Fruit fly (Drosophila melanogaster) whole organism, wandering third instar larva: Measurements from ENCODE around the gene CG3630.

Source experiments
- Abd-B ChIP-seq: fragments of >200 bp; optimal IDR thresholded peaks from 2 replicates; lab custom pipeline; 2017; ENCODE audit warnings: missing biosample characterization, missing genetic modification characterization
- CG32264 ChIP-seq: fragments of 200-800 bp; sonication (Bioruptor generic); optimal IDR thresholded peaks from 2 replicates; lab custom pipeline; 2016; ENCODE audit warnings: missing biosample characterization, missing genetic modification characterization
- CG9705 ChIP-seq: fragments of 200-800 bp; sonication (Bioruptor generic); optimal IDR thresholded peaks from 2 replicates; lab custom pipeline; 2018; ENCODE audit warnings: missing biosample characterization, mild to moderate bottlenecking, missing genetic modification characterization
- CrebA ChIP-seq: fragments of 200-800 bp; sonication (Bioruptor generic); optimal IDR thresholded peaks from 2 replicates; lab custom pipeline; 2016; ENCODE audit warnings: missing biosample characterization, mild to moderate bottlenecking, missing genetic modification characterization, borderline replicate concordance
- Dfd ChIP-seq: fragments of >200 bp; optimal IDR thresholded peaks from 2 replicates; lab custom pipeline; 2017; ENCODE audit warnings: missing biosample characterization, missing genetic modification characterization
- Dif ChIP-seq: fragments of 200-275, 200-300 bp; sonication (Bioruptor generic); optimal IDR thresholded peaks from 2 replicates; lab custom pipeline; 2018; ENCODE audit warnings: missing biosample characterization, missing genetic modification characterization; ENCODE audit not compliant: partially characterized antibody
- GATAd ChIP-seq: sonication (Bioruptor generic); optimal IDR thresholded peaks from 2 replicates; lab custom pipeline; 2016; ENCODE audit warnings: missing biosample characterization, missing genetic modification characterization
- HLH106 ChIP-seq: fragments of 200-800 bp; optimal IDR thresholded peaks from 3 replicates; lab custom pipeline; 2019; ENCODE audit warnings: missing biosample characterization, mild to moderate bottlenecking, missing genetic modification characterization, moderate library complexity
- Hnf4 ChIP-seq: fragments of 200-800 bp; sonication (Bioruptor generic); optimal IDR thresholded peaks from 2 replicates; lab custom pipeline; 2016; ENCODE audit warnings: missing biosample characterization, mild to moderate bottlenecking, missing genetic modification characterization
- Hr78 ChIP-seq: fragments of >200 bp; optimal IDR thresholded peaks from 2 replicates; lab custom pipeline; 2017; ENCODE audit warnings: missing biosample characterization, missing genetic modification characterization
- Hr83 ChIP-seq: fragments of 200-300 bp; sonication (Bioruptor generic); optimal IDR thresholded peaks from 2 replicates; lab custom pipeline; 2016; ENCODE audit warnings: missing biosample characterization, mild to moderate bottlenecking, missing genetic modification characterization, moderate library complexity; ENCODE audit not compliant: poor library complexity, severe bottlenecking
- Jra ChIP-seq: sonication (Bioruptor generic); optimal IDR thresholded peaks from 2 replicates; lab custom pipeline; 2016; ENCODE audit warnings: missing biosample characterization, missing genetic modification characterization
- Mio ChIP-seq: sonication (Bioruptor generic); optimal IDR thresholded peaks from 2 replicates; lab custom pipeline; 2016; ENCODE audit warnings: missing biosample characterization, missing genetic modification characterization
- Myc ChIP-seq: fragments of >200 bp; optimal IDR thresholded peaks from 2 replicates; lab custom pipeline; 2017
- N ChIP-seq: fragments of >200 bp; optimal IDR thresholded peaks from 2 replicates; lab custom pipeline; 2018; ENCODE audit warnings: missing biosample characterization, missing external identifiers, missing genetic modification characterization
- OdsH ChIP-seq: fragments of 200-800 bp; sonication (Bioruptor generic); optimal IDR thresholded peaks from 2 replicates; lab custom pipeline; 2016; ENCODE audit warnings: missing biosample characterization, mild to moderate bottlenecking, missing genetic modification characterization
- Rel ChIP-seq, 2 experiments: fragments of 200-800 bp; sonication (Bioruptor generic) in 1 of 2; optimal IDR thresholded peaks; 2 replicates in 1 of 2; 3 replicates in 1 of 2; lab custom pipeline; 2016 to 2019; ENCODE audit warnings: mild to moderate bottlenecking in 2 of 2, missing biosample characterization in 2 of 2, missing genetic modification characterization in 2 of 2, moderate library complexity in 1 of 2
- Sp1 ChIP-seq: fragments of 200-800 bp; sonication (Bioruptor generic); optimal IDR thresholded peaks from 3 replicates; lab custom pipeline; 2019; ENCODE audit warnings: missing biosample characterization, mild to moderate bottlenecking, missing genetic modification characterization, moderate library complexity
- Vsx2 ChIP-seq: fragments of 200-300, 225-300 bp; sonication (Bioruptor generic); optimal IDR thresholded peaks from 2 replicates; lab custom pipeline; 2018; ENCODE audit warnings: missing biosample characterization, missing genetic modification characterization; ENCODE audit not compliant: partially characterized antibody
- br ChIP-seq: fragments of 200-800 bp; sonication (Bioruptor generic); optimal IDR thresholded peaks from 2 replicates; lab custom pipeline; 2016; ENCODE audit warnings: missing biosample characterization, missing genetic modification characterization
- brk ChIP-seq: fragments of 200-800 bp; sonication (Bioruptor generic); optimal IDR thresholded peaks from 2 replicates; lab custom pipeline; 2016; ENCODE audit warnings: missing biosample characterization, mild to moderate bottlenecking, missing genetic modification characterization
- dl ChIP-seq, 2 experiments: fragments of 175-275, 200-275 bp in 1 of 2; fragments of 200-275 bp in 1 of 2; sonication (Bioruptor generic); optimal IDR thresholded peaks; lab custom pipeline; 2018; ENCODE audit warnings: mild to moderate bottlenecking in 2 of 2, missing biosample characterization in 2 of 2, missing genetic modification characterization in 2 of 2, moderate library complexity in 2 of 2; ENCODE audit not compliant: partially characterized antibody in 2 of 2, insufficient read depth in 1 of 2
- dmrt93B ChIP-seq: fragments of 200-800 bp; sonication (Bioruptor generic); optimal IDR thresholded peaks from 2 replicates; lab custom pipeline; 2018; ENCODE audit warnings: missing biosample characterization, mild to moderate bottlenecking, missing genetic modification characterization
- dsf ChIP-seq: sonication (Bioruptor generic); optimal IDR thresholded peaks from 2 replicates; lab custom pipeline; 2016; ENCODE audit warnings: missing biosample characterization, missing genetic modification characterization, borderline replicate concordance
- ey ChIP-seq: fragments of 200-800 bp; sonication (Bioruptor generic); optimal IDR thresholded peaks from 2 replicates; lab custom pipeline; 2016; ENCODE audit warnings: missing biosample characterization, missing genetic modification characterization
- foxo ChIP-seq, 2 experiments: fragments of 200-800 bp; sonication (Bioruptor generic); optimal IDR thresholded peaks; 2 replicates in 1 of 2; 3 replicates in 1 of 2; lab custom pipeline; 2016 to 2017; ENCODE audit warnings: missing biosample characterization in 2 of 2, missing genetic modification characterization in 2 of 2
- fru ChIP-seq: fragments of 200-800 bp; sonication (Bioruptor generic); optimal IDR thresholded peaks from 3 replicates; lab custom pipeline; 2016; ENCODE audit warnings: missing biosample characterization, mild to moderate bottlenecking, missing genetic modification characterization
- h ChIP-seq: fragments of 200-800 bp; sonication (Bioruptor generic); optimal IDR thresholded peaks from 3 replicates; lab custom pipeline; 2016; ENCODE audit warnings: missing biosample characterization, mild to moderate bottlenecking, missing genetic modification characterization
- jim ChIP-seq: fragments of 175-275, 200-325 bp; sonication (Bioruptor generic); optimal IDR thresholded peaks from 2 replicates; lab custom pipeline; 2016; ENCODE audit warnings: missing biosample characterization, mild to moderate bottlenecking, missing genetic modification characterization
- lola ChIP-seq: fragments of >200 bp; optimal IDR thresholded peaks from 2 replicates; lab custom pipeline; 2017; ENCODE audit warnings: missing biosample characterization, missing genetic modification characterization
- pan ChIP-seq: fragments of >200 bp; optimal IDR thresholded peaks from 2 replicates; lab custom pipeline; 2017
- psq ChIP-seq: fragments of 200-800 bp; sonication (Bioruptor generic); optimal IDR thresholded peaks from 3 replicates; lab custom pipeline; 2017; ENCODE audit warnings: missing biosample characterization, mild to moderate bottlenecking, missing genetic modification characterization, moderate library complexity
- rgr ChIP-seq: fragments of 200-800 bp; sonication (Bioruptor generic); optimal IDR thresholded peaks from 3 replicates; lab custom pipeline; 2016; ENCODE audit warnings: missing biosample characterization, mild to moderate bottlenecking, missing genetic modification characterization
- sage ChIP-seq: fragments of 200-800 bp; sonication (Bioruptor generic); optimal IDR thresholded peaks from 2 replicates; lab custom pipeline; 2016; ENCODE audit warnings: missing biosample characterization, mild to moderate bottlenecking, missing genetic modification characterization
- sv ChIP-seq: fragments of 200-800 bp; sonication (Bioruptor generic); optimal IDR thresholded peaks from 3 replicates; lab custom pipeline; 2016; ENCODE audit warnings: missing biosample characterization, missing genetic modification characterization
- tai ChIP-seq: sonication (Bioruptor generic); optimal IDR thresholded peaks from 2 replicates; lab custom pipeline; 2016; ENCODE audit warnings: missing biosample characterization, missing genetic modification characterization
- usp ChIP-seq: fragments of >200 bp; optimal IDR thresholded peaks from 2 replicates; lab custom pipeline; 2017; ENCODE audit warnings: missing biosample characterization, missing genetic modification characterization
- woc ChIP-seq: sonication (Bioruptor generic); optimal IDR thresholded peaks from 2 replicates; lab custom pipeline; 2016; ENCODE audit warnings: missing biosample characterization, mild to moderate bottlenecking, missing genetic modification characterization

CG3630 gene

DNA sequence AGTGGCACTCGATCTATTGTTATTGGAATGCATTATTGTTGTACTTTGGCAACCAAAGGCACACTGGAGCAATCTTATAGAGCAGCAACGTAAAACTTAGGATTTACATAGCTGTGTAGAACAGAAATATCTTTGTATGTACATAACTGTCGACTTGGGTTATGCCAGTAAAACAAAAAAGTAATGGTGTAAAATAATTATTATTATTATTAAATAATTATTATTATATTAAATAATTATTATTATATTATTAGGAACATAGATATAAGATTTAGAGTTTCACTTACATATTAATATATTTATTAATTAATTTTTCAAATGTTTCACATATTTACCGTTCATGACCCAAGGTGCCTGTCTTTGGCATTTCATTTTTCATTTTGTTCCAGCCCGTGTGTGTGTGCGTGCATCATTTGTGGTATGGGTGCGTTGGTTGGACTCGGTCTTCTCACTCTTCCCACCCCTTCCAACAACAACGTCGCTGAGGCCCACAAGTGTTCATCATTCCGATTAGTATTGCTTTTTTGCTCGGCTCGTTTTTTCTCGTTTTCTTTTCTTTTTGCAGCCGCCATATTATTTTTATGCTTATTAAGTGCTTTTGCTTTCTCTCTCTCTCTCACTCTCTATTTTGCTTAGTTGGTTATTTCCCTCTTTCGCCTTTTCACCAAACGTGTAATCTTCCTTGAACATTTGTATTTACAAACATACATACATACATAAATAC lies 37.9 kb upstream of the CG3630 start:
- TF ChIP-seq woc (GFP tag; lab: Kevin White, UChicago) (no peak), ey (GFP tag; lab: Kevin White, UChicago) (peak; percentile 79), h (GFP tag; lab: Kevin White, UChicago) (peak; percentile 66), brk (GFP tag; lab: Kevin White, UChicago) (no peak), Abd-B (no peak), Sp1 (peak; percentile 96), dmrt93B (GFP tag; lab: Kevin White, UChicago) (peak; percentile 93), dsf (no peak), br (GFP tag; lab: Kevin White, UChicago) (peak; percentile 10), Vsx2 (GFP tag; lab: Kevin White, UChicago) (no peak), Dif (GFP tag; lab: Kevin White, UChicago) (peak; percentile 47), Dfd (GFP tag; lab: Kevin White, UChicago) (peak; percentile 60), fru (GFP tag; lab: Kevin White, UChicago) (peak; percentile 82), N (GFP tag; lab: Kevin White, UChicago) (no peak), tai (GFP tag; lab: Kevin White, UChicago) (no peak), sage (GFP tag; lab: Kevin White, UChicago) (peak; percentile 69), Hr78 (no peak), psq (peak; percentile 97), CG32264 (GFP tag; lab: Kevin White, UChicago) (peak; percentile 38), CrebA (GFP tag; lab: Kevin White, UChicago) (peak; percentile 85), lola (GFP tag; lab: Kevin White, UChicago) (no peak), jim (GFP tag; lab: Kevin White, UChicago) (peak; percentile 99), OdsH (GFP tag; lab: Kevin White, UChicago) (peak; percentile 80), pan (lab: Kevin White, UChicago) (no peak), usp (no peak), Hr83 (GFP tag; lab: Kevin White, UChicago) (peak; percentile 28), sv (peak; percentile 90), Hnf4 (GFP tag; lab: Kevin White, UChicago) (no peak), GATAd (GFP tag; lab: Kevin White, UChicago) (peak; percentile 0), rgr (peak; percentile 84), Rel (GFP tag; optimal IDR thresholded peaks at IDR 0.05; lab: Kevin White, UChicago) (peak; percentile 60), Rel (tag; optimal IDR thresholded peaks at IDR 0.05; lab: Kevin White, UChicago) (peak; percentile 64), HLH106 (tag; lab: Kevin White, UChicago) (peak; percentile 97), Jra (GFP tag; lab: Kevin White, UChicago) (no peak), foxo (GFP tag; optimal IDR thresholded peaks at IDR 0.05; lab: Kevin White, UChicago) (peak; percentile 65 to 91), Mio (GFP tag; lab: Kevin White, UChicago) (no peak), dl (GFP tag; optimal IDR thresholded peaks at IDR 0.05; lab: Kevin White, UChicago; ENCODE audit: insufficient read depth in 1 of 2, partially characterized antibody in 2 of 2) (peak in 1 of 2 experiments; percentile 19), CG9705 (GFP tag; lab: Kevin White, UChicago) (peak; percentile 85), Myc (lab: Kevin White, UChicago) (no peak)

DNA sequence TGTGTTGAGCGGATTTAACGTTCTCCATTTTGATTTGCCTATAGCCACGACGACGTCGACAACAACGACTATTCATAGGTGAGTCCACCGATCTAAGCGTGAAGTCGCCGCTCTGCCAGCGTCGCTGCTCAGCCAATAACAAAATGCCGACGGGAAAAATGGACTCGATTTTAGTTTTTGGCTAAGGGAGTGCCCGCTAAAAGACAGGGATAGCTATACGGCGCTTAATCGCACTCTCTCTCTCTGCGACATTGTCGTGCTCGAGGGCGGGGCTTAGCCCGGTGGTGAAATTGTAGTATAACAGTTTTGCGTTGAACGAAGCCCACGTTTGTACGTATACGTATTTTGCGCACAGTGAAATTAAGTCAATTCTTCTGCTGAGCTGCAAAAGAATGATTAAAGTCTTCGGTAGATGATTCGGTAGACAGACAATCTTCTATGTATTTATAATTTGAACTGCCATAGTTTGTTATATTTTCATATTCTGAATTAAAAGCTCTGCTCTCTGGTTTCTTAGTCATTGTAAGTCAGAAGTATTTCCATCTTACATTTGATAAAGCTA lies 36.4 kb upstream of the CG3630 start:
- TF ChIP-seq woc (GFP tag; lab: Kevin White, UChicago): no peak
- no peak for TF ChIP-seq pan (lab: Kevin White, UChicago)
- TF ChIP-seq br (GFP tag; lab: Kevin White, UChicago): no peak
- peak in 1 of 2 experiments; percentile 4 for TF ChIP-seq foxo (GFP tag; optimal IDR thresholded peaks at IDR 0.05; lab: Kevin White, UChicago)
- TF ChIP-seq Rel (GFP tag; optimal IDR thresholded peaks at IDR 0.05; lab: Kevin White, UChicago): no peak
- peak; percentile 10 for TF ChIP-seq Rel (tag; optimal IDR thresholded peaks at IDR 0.05; lab: Kevin White, UChicago)
- TF ChIP-seq Hr83 (GFP tag; lab: Kevin White, UChicago): no peak
